Fruit fly (Drosophila melanogaster) whole organism, embryonic: ENCODE data around the gene HIP-R.
A peak's percentile ranks its signal among the peaks of the same experiment; 100 is the strongest.

Experiments
- Adf1 ChIP-seq: fragments of 200-800 bp; sonication (Bioruptor generic); IDR thresholded peaks from 2 replicates; pipeline ENCODE4 v1.3.6; 2022; ENCODE audit warnings: missing biosample characterization, missing genetic modification characterization
- Bgb ChIP-seq: fragments of 200-800 bp; sonication (Bioruptor generic); IDR thresholded peaks from 2 replicates; pipeline ENCODE4 v1.3.6; 2022; ENCODE audit warnings: missing biosample characterization, missing genetic modification characterization; ENCODE audit not compliant: partially characterized antibody
- CG11560 ChIP-seq: fragments of 200-800 bp; sonication (Bioruptor generic); IDR thresholded peaks from 3 replicates; pipeline ENCODE4 v1.3.6; 2022; ENCODE audit warnings: missing biosample characterization, missing genetic modification characterization
- CG12236 ChIP-seq: fragments of 200-800 bp; sonication (Bioruptor generic); optimal IDR thresholded peaks from 2 replicates; lab custom pipeline; 2016; ENCODE audit warnings: missing biosample characterization, missing genetic modification characterization
- CG14965 ChIP-seq: fragments of 200-800 bp; sonication (Bioruptor generic); optimal IDR thresholded peaks from 2 replicates; lab custom pipeline; 2016; ENCODE audit warnings: missing biosample characterization, missing genetic modification characterization, borderline replicate concordance
- CG2129 ChIP-seq: fragments of 200-800 bp; sonication (Bioruptor generic); IDR thresholded peaks from 2 replicates; pipeline ENCODE4 v1.3.6; 2022; ENCODE audit warnings: missing biosample characterization, missing genetic modification characterization; ENCODE audit not compliant: partially characterized antibody
- CG3726 ChIP-seq: fragments of 200-800 bp; sonication (Bioruptor generic); IDR thresholded peaks from 3 replicates; pipeline ENCODE4, ENCODE4 v1.3.6; 2022; ENCODE audit warnings: missing biosample characterization, missing genetic modification characterization
- CG3847 ChIP-seq: fragments of 200-800 bp; sonication (Bioruptor generic); IDR thresholded peaks from 2 replicates; pipeline ENCODE4 v1.3.6; 2022; ENCODE audit warnings: missing biosample characterization, missing genetic modification characterization
- CG4404 ChIP-seq: fragments of 200-800 bp; sonication (Bioruptor generic); IDR thresholded peaks from 2 replicates; pipeline ENCODE4 v1.3.6; 2022; ENCODE audit warnings: missing biosample characterization, missing genetic modification characterization
- CG4617 ChIP-seq: fragments of 200-800 bp; sonication (Bioruptor generic); optimal IDR thresholded peaks from 3 replicates; lab custom pipeline; 2016; ENCODE audit warnings: missing biosample characterization, missing genetic modification characterization, borderline replicate concordance
- CG4707 ChIP-seq: fragments of 200-800 bp; sonication (Bioruptor generic); optimal IDR thresholded peaks from 2 replicates; lab custom pipeline; 2018; ENCODE audit warnings: missing biosample characterization, mild to moderate bottlenecking, missing genetic modification characterization, moderate library complexity
- CG7556 ChIP-seq: fragments of 200-800 bp; sonication (Bioruptor generic); optimal IDR thresholded peaks from 2 replicates; lab custom pipeline; 2017; ENCODE audit warnings: missing biosample characterization, mild to moderate bottlenecking, missing genetic modification characterization
- CG8281 ChIP-seq: fragments of 200-800 bp; sonication (Bioruptor generic); optimal IDR thresholded peaks from 2 replicates; lab custom pipeline; 2018; ENCODE audit warnings: missing biosample characterization, mild to moderate bottlenecking, missing genetic modification characterization, moderate library complexity
- CG8944 ChIP-seq: fragments of 200-800 bp; sonication (Bioruptor generic); optimal IDR thresholded peaks from 3 replicates; lab custom pipeline; 2016; ENCODE audit warnings: missing biosample characterization, missing genetic modification characterization
- CG9797 ChIP-seq: fragments of 200-800 bp; sonication (Bioruptor generic); optimal IDR thresholded peaks from 3 replicates; lab custom pipeline; 2018; ENCODE audit warnings: missing biosample characterization, mild to moderate bottlenecking, missing genetic modification characterization
- CTCF ChIP-seq: fragments of 200-800 bp; sonication (Bioruptor generic); optimal IDR thresholded peaks from 2 replicates; lab custom pipeline; 2017; ENCODE audit warnings: missing biosample characterization, mild to moderate bottlenecking, missing genetic modification characterization, moderate library complexity
- CoRest ChIP-seq: fragments of 200-800 bp; sonication (Bioruptor generic); optimal IDR thresholded peaks from 3 replicates; lab custom pipeline; 2018; ENCODE audit warnings: missing biosample characterization, mild to moderate bottlenecking, missing genetic modification characterization, moderate library complexity
- D19B ChIP-seq: fragments of 200-800 bp; sonication (Bioruptor generic); optimal IDR thresholded peaks from 2 replicates; lab custom pipeline; 2017; ENCODE audit warnings: missing biosample characterization, mild to moderate bottlenecking, missing genetic modification characterization
- Dll ChIP-seq: fragments of 200-800 bp; sonication (Bioruptor generic); IDR thresholded peaks from 4 replicates; pipeline ENCODE4 v1.3.6; 2022; ENCODE audit warnings: missing biosample characterization, missing genetic modification characterization; ENCODE audit not compliant: partially characterized antibody
- ERR ChIP-seq: fragments of 200-800 bp; sonication (Bioruptor generic); optimal IDR thresholded peaks from 2 replicates; lab custom pipeline; 2016; ENCODE audit warnings: missing biosample characterization, missing genetic modification characterization
- Gug ChIP-seq: fragments of 200-800 bp; sonication (Bioruptor generic); IDR thresholded peaks from 4 replicates; pipeline ENCODE4 v1.3.6; 2022; ENCODE audit warnings: missing biosample characterization, missing genetic modification characterization
- Hr51 ChIP-seq, 2 experiments: fragments of 200-800 bp; sonication (Bioruptor generic); optimal IDR thresholded peaks; 2 replicates in 1 of 2; 3 replicates in 1 of 2; lab custom pipeline; 2016 to 2018; ENCODE audit warnings: missing biosample characterization in 2 of 2, missing genetic modification characterization in 2 of 2, mild to moderate bottlenecking in 1 of 2, moderate library complexity in 1 of 2
- Jarid2 ChIP-seq: fragments of 200-800 bp; sonication (Bioruptor generic); optimal IDR thresholded peaks from 3 replicates; lab custom pipeline; 2017; ENCODE audit warnings: mild to moderate bottlenecking, missing biosample characterization, missing genetic modification reagents, missing genetic modification characterization
- Mad ChIP-seq: fragments of 200-800 bp; sonication (Bioruptor generic); optimal IDR thresholded peaks from 2 replicates; lab custom pipeline; 2016; ENCODE audit warnings: missing biosample characterization, missing genetic modification characterization
- Pdp1 ChIP-seq, 2 experiments: fragments of 200-800 bp; sonication (Bioruptor generic); optimal IDR thresholded peaks; 3 replicates each; lab custom pipeline; 2016; ENCODE audit warnings: missing biosample characterization in 2 of 2, missing genetic modification characterization in 2 of 2, mild to moderate bottlenecking in 1 of 2, moderate library complexity in 1 of 2
- Spps ChIP-seq: fragments of 200-800 bp; sonication (Bioruptor generic); optimal IDR thresholded peaks from 2 replicates; lab custom pipeline; 2018; ENCODE audit warnings: missing biosample characterization, mild to moderate bottlenecking, missing genetic modification characterization
- Sry-δ ChIP-seq: fragments of 200-800 bp; sonication (Bioruptor generic); optimal IDR thresholded peaks from 2 replicates; lab custom pipeline; 2016; ENCODE audit warnings: missing biosample characterization, missing genetic modification characterization
- ac ChIP-seq: fragments of 200-800 bp; sonication (Bioruptor generic); optimal IDR thresholded peaks from 3 replicates; lab custom pipeline; 2017; ENCODE audit warnings: missing biosample characterization, mild to moderate bottlenecking, missing genetic modification characterization
- al ChIP-seq: fragments of 200-800 bp; sonication (Bioruptor generic); IDR thresholded peaks from 2 replicates; pipeline ENCODE4 v1.3.6; 2022; ENCODE audit warnings: missing biosample characterization, missing genetic modification characterization
- br ChIP-seq: fragments of >200 bp; optimal IDR thresholded peaks from 2 replicates; lab custom pipeline; 2017
- crp ChIP-seq, 2 experiments: fragments of 200-800 bp; sonication (Bioruptor generic); optimal IDR thresholded peaks; 2 replicates in 1 of 2; 3 replicates in 1 of 2; lab custom pipeline; 2017; ENCODE audit warnings: missing biosample characterization in 2 of 2, missing genetic modification characterization in 2 of 2, mild to moderate bottlenecking in 1 of 2, moderate library complexity in 1 of 2
- da ChIP-seq: fragments of 200-800 bp; sonication (Bioruptor generic); optimal IDR thresholded peaks from 2 replicates; lab custom pipeline; 2016; ENCODE audit warnings: missing biosample characterization, missing genetic modification characterization
- disco-r ChIP-seq: fragments of 200-800 bp; sonication (Bioruptor generic); optimal IDR thresholded peaks from 2 replicates; lab custom pipeline; 2016; ENCODE audit warnings: missing biosample characterization, missing genetic modification characterization
- dysf ChIP-seq: fragments of 200-800 bp; sonication (Bioruptor generic); IDR thresholded peaks from 3 replicates; pipeline ENCODE4 v1.3.6; 2022; ENCODE audit warnings: missing biosample characterization, missing genetic modification characterization
- exex ChIP-seq: fragments of 200-800 bp; sonication (Bioruptor generic); optimal IDR thresholded peaks from 4 replicates; lab custom pipeline; 2018; ENCODE audit warnings: missing biosample characterization, mild to moderate bottlenecking, missing genetic modification characterization, moderate library complexity
- eyg ChIP-seq: fragments of 200-800 bp; sonication (Bioruptor generic); optimal IDR thresholded peaks from 3 replicates; lab custom pipeline; 2016; ENCODE audit warnings: missing biosample characterization, missing genetic modification characterization
- ham ChIP-seq: fragments of 200-800 bp; sonication (Bioruptor generic); IDR thresholded peaks from 2 replicates; pipeline ENCODE4 v1.3.6; 2022; ENCODE audit warnings: missing biosample characterization, missing genetic modification characterization
- hth ChIP-seq: fragments of >200 bp; optimal IDR thresholded peaks from 2 replicates; lab custom pipeline; 2017; ENCODE audit warnings: inconsistent platforms
- ind ChIP-seq: fragments of 200-800 bp; sonication (Bioruptor generic); optimal IDR thresholded peaks from 3 replicates; lab custom pipeline; 2016; ENCODE audit warnings: missing biosample characterization, missing genetic modification characterization
- jumu ChIP-seq: fragments of 200-800 bp; sonication (Bioruptor generic); optimal IDR thresholded peaks from 3 replicates; lab custom pipeline; 2016; ENCODE audit warnings: missing biosample characterization, missing genetic modification characterization
- kah ChIP-seq: fragments of 200-800 bp; sonication (Bioruptor generic); optimal IDR thresholded peaks from 2 replicates; lab custom pipeline; 2018; ENCODE audit warnings: missing biosample characterization, mild to moderate bottlenecking, missing genetic modification characterization
- klu ChIP-seq: fragments of 200-800 bp; sonication (Bioruptor generic); IDR thresholded peaks from 2 replicates; pipeline ENCODE4 v1.3.6; 2022; ENCODE audit warnings: missing biosample characterization, missing genetic modification characterization
- luna ChIP-seq: fragments of 200-800 bp; sonication (Bioruptor generic); optimal IDR thresholded peaks from 2 replicates; lab custom pipeline; 2016; ENCODE audit warnings: missing biosample characterization, missing genetic modification characterization
- maf-S ChIP-seq: fragments of 200-800 bp; sonication (Bioruptor generic); optimal IDR thresholded peaks from 2 replicates; lab custom pipeline; 2016; ENCODE audit warnings: missing biosample characterization, missing genetic modification characterization
- nau ChIP-seq: fragments of 200-800 bp; sonication (Bioruptor generic); optimal IDR thresholded peaks from 3 replicates; lab custom pipeline; 2017; ENCODE audit warnings: missing biosample characterization, mild to moderate bottlenecking, missing genetic modification characterization, missing genetic modification reagents
- odd ChIP-seq: fragments of 200-800 bp; sonication (Bioruptor generic); optimal IDR thresholded peaks from 2 replicates; lab custom pipeline; 2017; ENCODE audit warnings: missing biosample characterization, mild to moderate bottlenecking, missing genetic modification characterization
- p53 ChIP-seq: fragments of 200-800 bp; sonication (Bioruptor generic); optimal IDR thresholded peaks from 2 replicates; lab custom pipeline; 2016; ENCODE audit warnings: missing biosample characterization, missing genetic modification characterization
- pita ChIP-seq: fragments of 200-800 bp; sonication (Bioruptor generic); optimal IDR thresholded peaks from 2 replicates; lab custom pipeline; 2017; ENCODE audit warnings: missing biosample characterization, mild to moderate bottlenecking, missing genetic modification characterization
- ssp ChIP-seq: fragments of 200-800 bp; sonication (Bioruptor generic); IDR thresholded peaks from 2 replicates; pipeline ENCODE4 v1.3.6; 2022; ENCODE audit warnings: missing biosample characterization, missing genetic modification characterization
- stwl ChIP-seq: fragments of 200-800 bp; sonication (Bioruptor generic); optimal IDR thresholded peaks from 3 replicates; lab custom pipeline; 2018; ENCODE audit warnings: missing biosample characterization, mild to moderate bottlenecking, missing genetic modification characterization, moderate library complexity
- trh ChIP-seq: fragments of 200-800 bp; sonication (Bioruptor generic); optimal IDR thresholded peaks from 2 replicates; lab custom pipeline; 2016; ENCODE audit warnings: missing biosample characterization, missing genetic modification characterization
- wdn ChIP-seq: fragments of 200-800 bp; sonication (Bioruptor generic); IDR thresholded peaks from 2 replicates; pipeline ENCODE4 v1.3.6; 2022; ENCODE audit warnings: missing biosample characterization, missing genetic modification characterization

The HIP-R gene

DNA sequence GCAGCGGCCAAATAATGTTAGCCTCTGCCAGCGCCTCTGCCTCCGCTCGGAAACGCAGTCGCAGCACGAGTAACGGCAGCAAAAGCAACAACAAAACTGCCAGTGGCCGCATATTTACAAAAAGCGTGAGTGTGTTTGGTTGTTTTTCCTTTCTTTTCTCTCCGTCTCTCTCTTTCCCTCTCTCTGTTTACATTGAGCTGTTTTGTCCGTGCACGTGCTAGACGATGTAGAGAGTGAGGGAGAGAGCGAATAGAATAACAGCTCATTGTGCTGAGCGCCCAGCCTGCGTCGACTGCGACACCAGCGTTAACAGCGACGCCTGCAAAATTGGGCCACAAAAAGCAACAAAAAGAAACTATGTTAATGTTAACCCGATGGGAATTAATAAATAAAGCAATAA lies 12.5 kb upstream of the HIP-R start (continued):
- no peak for TF ChIP-seq CG9797
- TF ChIP-seq CG8944 (GFP tag; lab: Kevin White, UChicago): no peak
- no peak for TF ChIP-seq D19B (GFP tag; lab: Kevin White, UChicago)
- TF ChIP-seq wdn: no peak
- TF ChIP-seq disco-r (GFP tag; lab: Kevin White, UChicago): peak; percentile 16
- no peak for TF ChIP-seq luna (GFP tag; lab: Kevin White, UChicago)
- TF ChIP-seq ind (GFP tag; lab: Kevin White, UChicago): no peak
- TF ChIP-seq CG7556 (GFP tag; lab: Kevin White, UChicago): peak; percentile 28
- TF ChIP-seq klu (GFP tag; lab: Robert Waterston, UW): no peak
- TF ChIP-seq CG12236 (GFP tag; lab: Kevin White, UChicago): no peak
- peak; percentile 12 for TF ChIP-seq exex
- no peak for TF ChIP-seq hth (lab: Kevin White, UChicago)
- peak; percentile 79 for TF ChIP-seq kah (GFP tag; lab: Kevin White, UChicago)
- TF ChIP-seq ac (GFP tag; lab: Kevin White, UChicago): peak; percentile 66
- no peak for TF ChIP-seq Gug (GFP tag; lab: Robert Waterston, UW)
- TF ChIP-seq CG4707: peak; percentile 75
- TF ChIP-seq Mad (GFP tag; lab: Kevin White, UChicago): peak; percentile 46
- TF ChIP-seq maf-S (GFP tag; lab: Kevin White, UChicago): peak; percentile 49
- no peak for TF ChIP-seq CG4617 (GFP tag; lab: Kevin White, UChicago)
- TF ChIP-seq CG4404 (GFP tag; lab: Robert Waterston, UW): no peak
- no peak for TF ChIP-seq ham
- TF ChIP-seq al (GFP tag; lab: Robert Waterston, UW): no peak
- TF ChIP-seq Sry-δ (GFP tag; lab: Kevin White, UChicago): peak; percentile 24
- TF ChIP-seq nau (GFP tag; lab: Kevin White, UChicago): peak; percentile 73
- TF ChIP-seq jumu: no peak
- TF ChIP-seq CG8281: peak; percentile 9
- TF ChIP-seq crp (GFP tag; optimal IDR thresholded peaks at IDR 0.05; lab: Kevin White, UChicago): peak in 1 of 2 experiments; percentile 55
- no peak for TF ChIP-seq stwl (tag; lab: Kevin White, UChicago)
- TF ChIP-seq br (lab: Kevin White, UChicago): no peak
- TF ChIP-seq trh (GFP tag; lab: Kevin White, UChicago): no peak
- no peak for TF ChIP-seq CG3847 (GFP tag; lab: Robert Waterston, UW)
- peak; percentile 1 for TF ChIP-seq Spps (tag; lab: Kevin White, UChicago)
- peak in 1 of 2 experiments; percentile 35 for TF ChIP-seq Pdp1 (GFP tag; optimal IDR thresholded peaks at IDR 0.05; lab: Kevin White, UChicago)
- peak; percentile 59 for TF ChIP-seq p53
- 0 out of 4 replicates have a peak, but pooled peaks have one; percentile 24 for TF ChIP-seq Dll (GFP tag; lab: Robert Waterston, UW)
- TF ChIP-seq CG3726: no peak
- peak; percentile 38 for TF ChIP-seq ERR (GFP tag; lab: Kevin White, UChicago)
- peak; percentile 25; the same call in 1 of the 3 replicates for TF ChIP-seq dysf (GFP tag; lab: Robert Waterston, UW)
- peak; percentile 47 for TF ChIP-seq CTCF (GFP tag; lab: Kevin White, UChicago)
- peak; percentile 65 for TF ChIP-seq odd (GFP tag; lab: Kevin White, UChicago)
- TF ChIP-seq Bgb: peak; percentile 32; the same call in 1 of the 2 replicates
- TF ChIP-seq CG2129 (GFP tag; lab: Robert Waterston, UW): no peak
- peak; percentile 98 for TF ChIP-seq Adf1 (GFP tag; lab: Robert Waterston, UW)
- TF ChIP-seq ssp (GFP tag; lab: Robert Waterston, UW): no peak
- TF ChIP-seq da (GFP tag; lab: Kevin White, UChicago): no peak
- TF ChIP-seq CoRest (tag; lab: Kevin White, UChicago): no peak
- TF ChIP-seq CG11560: no peak
- TF ChIP-seq Jarid2: peak; percentile 23
- peak; percentile 22 for TF ChIP-seq CG14965 (GFP tag; lab: Kevin White, UChicago)
- TF ChIP-seq pita (GFP tag; lab: Kevin White, UChicago): no peak
- peak; percentile 37 for TF ChIP-seq eyg (GFP tag; lab: Kevin White, UChicago)
- TF ChIP-seq Hr51 (GFP tag; optimal IDR thresholded peaks at IDR 0.05; lab: Kevin White, UChicago): peak in 1 of 2 experiments; percentile 40
